Worm (Caenorhabditis elegans): ENCODE measurements around the gene tax-6.

DNA sequence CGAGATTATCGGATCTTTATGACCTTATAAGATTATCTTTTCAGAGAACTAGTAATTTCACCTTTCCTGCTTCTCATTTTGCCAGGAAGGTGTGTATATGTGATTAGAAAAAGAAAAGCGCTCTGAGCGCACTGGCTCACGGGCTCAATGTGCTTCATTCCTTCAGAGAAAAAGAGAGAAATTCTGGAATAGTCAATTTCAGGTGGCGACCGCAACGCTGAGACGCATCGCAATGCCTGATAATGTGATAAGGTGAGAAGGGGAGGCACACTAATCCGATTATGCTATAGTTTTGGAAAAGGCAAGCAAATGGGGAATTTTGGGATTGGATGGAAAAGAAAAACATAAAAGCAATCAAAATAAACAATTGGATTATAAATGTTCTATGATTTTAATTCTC, 4.6 kb upstream of the tax-6 start:
- TF ChIP-seq sea-1 (GFP tag; conservative IDR thresholded peaks at IDR 0.05) = no peak
- TF ChIP-seq flt-1 (GFP tag; IDR thresholded peaks at IDR 0.05) = no peak
- TF ChIP-seq ama-1 (optimal IDR thresholded peaks at IDR 0.05) = no peak
- TF ChIP-seq ets-7 (tag; optimal IDR thresholded peaks at IDR 0.05) = no peak
- TF ChIP-seq ceh-13 (GFP tag; optimal IDR thresholded peaks at IDR 0.05) = no peak

All from whole organism, early embryonic.